Fruit fly (Drosophila melanogaster) whole organism, embryonic: ENCODE results near the gene Dis3l2.
A peak's percentile ranks its signal among the peaks of the same experiment; 100 is the strongest.

ENCODE experiments used
- Aef1 ChIP-seq: fragments of 200-800 bp; sonication (Bioruptor generic); IDR thresholded peaks from 3 replicates; pipeline ENCODE4 v1.3.6; 2022; ENCODE audit warnings: missing biosample characterization, missing genetic modification characterization
- Bdp1 ChIP-seq: fragments of 200-800 bp; sonication (Bioruptor generic); optimal IDR thresholded peaks from 3 replicates; lab custom pipeline; 2016; ENCODE audit warnings: missing biosample characterization, missing genetic modification characterization
- Bteb2 ChIP-seq: fragments of 200-800 bp; sonication (Bioruptor generic); optimal IDR thresholded peaks from 2 replicates; lab custom pipeline; 2016; ENCODE audit warnings: missing biosample characterization, missing genetic modification characterization
- CG10321 ChIP-seq: fragments of 200-800 bp; sonication (Bioruptor generic); IDR thresholded peaks from 2 replicates; pipeline ENCODE4 v1.3.6; 2022; ENCODE audit warnings: missing biosample characterization, missing genetic modification characterization
- CG10654 ChIP-seq: fragments of 200-800 bp; sonication (Bioruptor generic); optimal IDR thresholded peaks from 2 replicates; lab custom pipeline; 2016; ENCODE audit warnings: missing biosample characterization, missing genetic modification characterization
- CG11093 ChIP-seq: fragments of 200-800 bp; sonication (Bioruptor generic); IDR thresholded peaks from 3 replicates; pipeline ENCODE4 v1.3.6; 2022; ENCODE audit warnings: missing biosample characterization, missing genetic modification characterization
- CG11504 ChIP-seq: fragments of 200-800 bp; sonication (Bioruptor generic); optimal IDR thresholded peaks from 3 replicates; lab custom pipeline; 2019; ENCODE audit warnings: missing biosample characterization, mild to moderate bottlenecking, missing genetic modification characterization, moderate library complexity
- CG11695 ChIP-seq: fragments of 200-800 bp; sonication (Bioruptor generic); IDR thresholded peaks from 3 replicates; pipeline ENCODE4 v1.3.6; 2022; ENCODE audit warnings: missing biosample characterization, missing genetic modification characterization
- CG12769 ChIP-seq: fragments of 200-800 bp; sonication (Bioruptor generic); optimal IDR thresholded peaks from 2 replicates; lab custom pipeline; 2019; ENCODE audit warnings: missing biosample characterization, mild to moderate bottlenecking, missing genetic modification characterization, moderate library complexity
- CG13123 ChIP-seq: fragments of 200-800 bp; sonication (Bioruptor generic); optimal IDR thresholded peaks from 2 replicates; lab custom pipeline; 2016; ENCODE audit warnings: missing biosample characterization, missing genetic modification characterization
- CG14014 ChIP-seq: fragments of 200-800 bp; sonication (Bioruptor generic); IDR thresholded peaks from 2 replicates; pipeline ENCODE4 v1.3.6; 2022; ENCODE audit warnings: missing biosample characterization, missing genetic modification characterization
- CG16779 ChIP-seq: fragments of 200-800 bp; sonication (Bioruptor generic); IDR thresholded peaks from 2 replicates; pipeline ENCODE4 v1.3.6; 2022; ENCODE audit warnings: missing biosample characterization, missing genetic modification characterization
- CG16815 ChIP-seq: fragments of 200-800 bp; sonication (Bioruptor generic); optimal IDR thresholded peaks from 3 replicates; lab custom pipeline; 2017; ENCODE audit warnings: missing biosample characterization, mild to moderate bottlenecking, missing genetic modification characterization
- CG17568 ChIP-seq: fragments of 200-800 bp; sonication (Bioruptor generic); optimal IDR thresholded peaks from 2 replicates; lab custom pipeline; 2018; ENCODE audit warnings: missing biosample characterization, mild to moderate bottlenecking, missing genetic modification characterization, moderate library complexity
- CG32532 ChIP-seq: fragments of 200-800 bp; sonication (Bioruptor generic); IDR thresholded peaks from 2 replicates; pipeline ENCODE4 v1.3.6; 2022; ENCODE audit warnings: missing biosample characterization, missing genetic modification characterization
- CG3281 ChIP-seq: fragments of 200-800 bp; sonication (Bioruptor generic); optimal IDR thresholded peaks from 3 replicates; lab custom pipeline; 2017; ENCODE audit warnings: missing biosample characterization, mild to moderate bottlenecking, missing genetic modification characterization
- CG34224 ChIP-seq: fragments of 200-800 bp; sonication (Bioruptor generic); IDR thresholded peaks from 3 replicates; pipeline ENCODE4 v1.3.6; 2022; ENCODE audit warnings: missing biosample characterization, missing genetic modification characterization; ENCODE audit not compliant: partially characterized antibody
- CG6654 ChIP-seq: fragments of 200-800 bp; sonication (Bioruptor generic); optimal IDR thresholded peaks from 2 replicates; lab custom pipeline; 2017; ENCODE audit warnings: missing biosample characterization, mild to moderate bottlenecking, missing genetic modification characterization
- CG8388 ChIP-seq: fragments of 200-800 bp; sonication (Bioruptor generic); optimal IDR thresholded peaks from 2 replicates; lab custom pipeline; 2019; ENCODE audit warnings: missing biosample characterization, mild to moderate bottlenecking, missing genetic modification characterization, moderate library complexity
- CG9817 ChIP-seq: fragments of 200-800 bp; sonication (Bioruptor generic); optimal IDR thresholded peaks from 2 replicates; lab custom pipeline; 2018; ENCODE audit warnings: missing biosample characterization, mild to moderate bottlenecking, missing genetic modification characterization, moderate library complexity
- CG9932 ChIP-seq: fragments of 200-800 bp; sonication (Bioruptor generic); IDR thresholded peaks from 2 replicates; pipeline ENCODE4 v1.3.6; 2022; ENCODE audit warnings: missing biosample characterization, missing genetic modification characterization
- CrebB ChIP-seq: fragments of 200-800 bp; sonication (Bioruptor generic); optimal IDR thresholded peaks from 3 replicates; lab custom pipeline; 2018; ENCODE audit warnings: missing biosample characterization, mild to moderate bottlenecking, missing genetic modification characterization
- D ChIP-seq, 2 experiments: fragments of 200-800 bp in 1 of 2; fragments of >200 bp in 1 of 2; sonication (Bioruptor generic) in 1 of 2; optimal IDR thresholded peaks; 2 replicates in 1 of 2; 3 replicates in 1 of 2; lab custom pipeline; 2017; ENCODE audit warnings: mild to moderate bottlenecking in 1 of 2, missing biosample characterization in 1 of 2, missing genetic modification characterization in 1 of 2, missing genetic modification reagents in 1 of 2
- Dbx ChIP-seq: fragments of 200-800 bp; sonication (Bioruptor generic); IDR thresholded peaks from 3 replicates; pipeline ENCODE4 v1.3.6; 2022; ENCODE audit warnings: missing biosample characterization, missing genetic modification characterization
- Drgx ChIP-seq: fragments of 200-800 bp; sonication (Bioruptor generic); IDR thresholded peaks from 2 replicates; pipeline ENCODE4 v1.3.6; 2022; ENCODE audit warnings: missing biosample characterization, missing genetic modification characterization
- Fer3 ChIP-seq: fragments of 200-800 bp; sonication (Bioruptor generic); optimal IDR thresholded peaks from 2 replicates; lab custom pipeline; 2018; ENCODE audit warnings: missing biosample characterization, mild to moderate bottlenecking, missing genetic modification characterization, moderate library complexity
- Gsc ChIP-seq: fragments of 200-800 bp; sonication (Bioruptor generic); IDR thresholded peaks from 2 replicates; pipeline ENCODE4 v1.3.6; 2022; ENCODE audit warnings: missing biosample characterization, missing genetic modification characterization
- HLH4C ChIP-seq: fragments of 200-800 bp; sonication (Bioruptor generic); IDR thresholded peaks from 3 replicates; pipeline ENCODE4 v1.3.6; 2022; ENCODE audit warnings: missing biosample characterization, missing genetic modification characterization; ENCODE audit not compliant: partially characterized antibody
- Hr51 ChIP-seq, 2 experiments: fragments of 200-800 bp; sonication (Bioruptor generic); optimal IDR thresholded peaks; 2 replicates in 1 of 2; 3 replicates in 1 of 2; lab custom pipeline; 2016 to 2018; ENCODE audit warnings: missing biosample characterization in 2 of 2, missing genetic modification characterization in 2 of 2, mild to moderate bottlenecking in 1 of 2, moderate library complexity in 1 of 2
- Hsf ChIP-seq: fragments of 200-800 bp; sonication (Bioruptor generic); optimal IDR thresholded peaks from 3 replicates; lab custom pipeline; 2016; ENCODE audit warnings: missing biosample characterization, missing genetic modification characterization
- Ptx1 ChIP-seq: fragments of 200-800 bp; sonication (Bioruptor generic); IDR thresholded peaks from 2 replicates; pipeline ENCODE4 v1.3.6; 2022; ENCODE audit warnings: missing biosample characterization, missing genetic modification characterization
- bbx ChIP-seq: fragments of 200-800 bp; sonication (Bioruptor generic); IDR thresholded peaks from 2 replicates; pipeline ENCODE4 v1.3.6; 2022; ENCODE audit warnings: missing biosample characterization, missing genetic modification characterization; ENCODE audit not compliant: partially characterized antibody
- bowl ChIP-seq: fragments of 200-800 bp; sonication (Bioruptor generic); IDR thresholded peaks from 2 replicates; pipeline ENCODE4 v1.3.6; 2022; ENCODE audit warnings: missing biosample characterization, missing genetic modification characterization
- cg ChIP-seq: fragments of 200-800 bp; sonication (Bioruptor generic); optimal IDR thresholded peaks from 3 replicates; lab custom pipeline; 2019; ENCODE audit warnings: missing biosample characterization, mild to moderate bottlenecking, missing genetic modification characterization, moderate library complexity
- fd102C ChIP-seq: fragments of 200-800 bp; sonication (Bioruptor generic); optimal IDR thresholded peaks from 2 replicates; lab custom pipeline; 2018; ENCODE audit warnings: missing biosample characterization, mild to moderate bottlenecking, missing genetic modification characterization, moderate library complexity
- gfzf ChIP-seq: fragments of 200-800 bp; sonication (Bioruptor generic); optimal IDR thresholded peaks from 2 replicates; lab custom pipeline; 2016; ENCODE audit warnings: missing biosample characterization, mild to moderate bottlenecking, missing genetic modification characterization, moderate library complexity
- lbe ChIP-seq: fragments of 200-800 bp; sonication (Bioruptor generic); optimal IDR thresholded peaks from 2 replicates; lab custom pipeline; 2016; ENCODE audit warnings: missing biosample characterization, mild to moderate bottlenecking, missing genetic modification characterization
- mirr ChIP-seq: fragments of 200-800 bp; sonication (Bioruptor generic); optimal IDR thresholded peaks from 3 replicates; lab custom pipeline; 2018; ENCODE audit warnings: missing biosample characterization, mild to moderate bottlenecking, missing genetic modification characterization
- nau ChIP-seq: fragments of 200-800 bp; sonication (Bioruptor generic); optimal IDR thresholded peaks from 3 replicates; lab custom pipeline; 2017; ENCODE audit warnings: missing biosample characterization, mild to moderate bottlenecking, missing genetic modification characterization, missing genetic modification reagents
- peb ChIP-seq: fragments of 200-800 bp; sonication (Bioruptor generic); IDR thresholded peaks from 2 replicates; pipeline ENCODE4 v1.3.6; 2022; ENCODE audit warnings: missing biosample characterization, missing genetic modification characterization
- pfk ChIP-seq: fragments of 200-800 bp; sonication (Bioruptor generic); optimal IDR thresholded peaks from 2 replicates; lab custom pipeline; 2018; ENCODE audit warnings: missing biosample characterization, mild to moderate bottlenecking, missing genetic modification characterization, moderate library complexity
- phol ChIP-seq: fragments of 200-800 bp; sonication (Bioruptor generic); optimal IDR thresholded peaks from 3 replicates; lab custom pipeline; 2018; ENCODE audit warnings: missing biosample characterization, mild to moderate bottlenecking, missing genetic modification characterization, moderate library complexity
- prd ChIP-seq, 3 experiments: fragments of >200 bp in 2 of 3; fragments of 200-800 bp in 1 of 3; sonication (Bioruptor generic) in 1 of 3; optimal IDR thresholded peaks in 2 of 3; IDR thresholded peaks in 1 of 3; 2 replicates in 2 of 3; 3 replicates in 1 of 3; pipeline versions ENCODE4 v1.3.6 to Lab custom; 2017 to 2022; ENCODE audit warnings: missing biosample characterization in 1 of 3, missing genetic modification characterization in 1 of 3
- scrt ChIP-seq: fragments of 200-800 bp; sonication (Bioruptor generic); optimal IDR thresholded peaks from 2 replicates; lab custom pipeline; 2018; ENCODE audit warnings: missing biosample characterization, mild to moderate bottlenecking, missing genetic modification characterization, moderate library complexity
- sd ChIP-seq: fragments of 200-800 bp; sonication (Bioruptor generic); optimal IDR thresholded peaks from 3 replicates; lab custom pipeline; 2018; ENCODE audit warnings: missing biosample characterization, mild to moderate bottlenecking, missing genetic modification characterization, moderate library complexity
- sisA ChIP-seq: fragments of 200-800 bp; sonication (Bioruptor generic); IDR thresholded peaks from 2 replicates; pipeline ENCODE4 v1.3.6; 2022; ENCODE audit warnings: missing biosample characterization, missing genetic modification characterization
- sr ChIP-seq: fragments of 200-800 bp; sonication (Bioruptor generic); IDR thresholded peaks from 3 replicates; pipeline ENCODE4 v1.3.6; 2022; ENCODE audit warnings: missing biosample characterization, missing genetic modification characterization
- sug ChIP-seq: fragments of 200-800 bp; optimal IDR thresholded peaks from 2 replicates; lab custom pipeline; 2019; ENCODE audit warnings: missing biosample characterization, mild to moderate bottlenecking, missing genetic modification characterization, moderate library complexity
- wor ChIP-seq: fragments of 200-800 bp; sonication (Bioruptor generic); IDR thresholded peaks from 2 replicates; pipeline ENCODE4 v1.3.6; 2022; ENCODE audit warnings: missing biosample characterization, missing genetic modification characterization

Dis3l2 gene

dm6 chr3L:205723-206284, 6.7 kb upstream of the Dis3l2 start, which contains the start of the genes Gk1 and CG13876 (continued):
- TF ChIP-seq CG34224 = no peak
- TF ChIP-seq CG14014 = peak; percentile 96
- TF ChIP-seq pfk (GFP tag; lab: Kevin White, UChicago) = peak; percentile 66
- TF ChIP-seq peb (GFP tag; lab: Robert Waterston, UW) = peak; percentile 78
- TF ChIP-seq Hr51 (GFP tag; optimal IDR thresholded peaks at IDR 0.05; lab: Kevin White, UChicago) = peak; percentile 39 to 98
- peak; percentile 97 for TF ChIP-seq Drgx (GFP tag; lab: Robert Waterston, UW)
- TF ChIP-seq nau = no peak
- TF ChIP-seq sug = peak; percentile 96
- TF ChIP-seq fd102C (GFP tag; lab: Kevin White, UChicago) = peak; percentile 69
- peak; percentile 97 for TF ChIP-seq CG32532 (GFP tag; lab: Robert Waterston, UW)
- TF ChIP-seq lbe (GFP tag; lab: Kevin White, UChicago) = peak; percentile 93
- peak; percentile 94 for TF ChIP-seq sd (tag; lab: Kevin White, UChicago)
- no peak for TF ChIP-seq prd (optimal IDR thresholded peaks at IDR 0.05; lab: Kevin White, UChicago)
- peak; percentile 93 for TF ChIP-seq prd (GFP tag; IDR thresholded peaks at IDR 0.05; lab: Robert Waterston, UW)
- peak; percentile 65 for TF ChIP-seq CG10321 (GFP tag; lab: Robert Waterston, UW)
- peak; percentile 97 for TF ChIP-seq Fer3
- no peak for TF ChIP-seq Gsc
- peak; percentile 90 for TF ChIP-seq Aef1 (GFP tag; lab: Robert Waterston, UW)
- TF ChIP-seq CG6654 (GFP tag; lab: Kevin White, UChicago) = peak; percentile 66
- no peak for TF ChIP-seq HLH4C (GFP tag; lab: Robert Waterston, UW)
- TF ChIP-seq wor (GFP tag; lab: Robert Waterston, UW) = peak; percentile 81
- TF ChIP-seq CG16779 (GFP tag; lab: Robert Waterston, UW) = peak; percentile 83
- TF ChIP-seq CG11504 (tag; lab: Kevin White, UChicago) = peak; percentile 95
- no peak for TF ChIP-seq sr (GFP tag; lab: Robert Waterston, UW)
- TF ChIP-seq bowl (GFP tag; lab: Robert Waterston, UW) = peak; percentile 85
- TF ChIP-seq mirr = peak; percentile 96
- peak; percentile 93 for TF ChIP-seq scrt (GFP tag; lab: Kevin White, UChicago)
- peak; percentile 97 for TF ChIP-seq CG11695
- peak; percentile 48 for TF ChIP-seq Bdp1 (GFP tag; lab: Kevin White, UChicago)
- TF ChIP-seq D (optimal IDR thresholded peaks at IDR 0.05; lab: Kevin White, UChicago) = no peak
- TF ChIP-seq D (GFP tag; optimal IDR thresholded peaks at IDR 0.05; lab: Kevin White, UChicago) = peak; percentile 84
- peak; percentile 93 for TF ChIP-seq Ptx1 (GFP tag; lab: Robert Waterston, UW)
- peak; percentile 96 for TF ChIP-seq CG3281
- peak; percentile 96 for TF ChIP-seq phol (tag; lab: Kevin White, UChicago)
- TF ChIP-seq CG8388 (GFP tag; lab: Kevin White, UChicago) = peak; percentile 94
- TF ChIP-seq CG9932 = peak; percentile 91
- TF ChIP-seq CG9817 (tag; lab: Kevin White, UChicago) = peak; percentile 94
- TF ChIP-seq CrebB (tag; lab: Kevin White, UChicago) = peak; percentile 96
- TF ChIP-seq sisA (GFP tag; lab: Robert Waterston, UW) = peak; percentile 81
- no peak for TF ChIP-seq bbx (GFP tag; lab: Robert Waterston, UW)
- peak; percentile 77 for TF ChIP-seq Bteb2 (GFP tag; lab: Kevin White, UChicago)
- no peak for TF ChIP-seq gfzf
- no peak for TF ChIP-seq CG16815 (GFP tag; lab: Kevin White, UChicago)
- TF ChIP-seq CG11093 (GFP tag; lab: Robert Waterston, UW) = peak; percentile 76
- TF ChIP-seq CG10654 (GFP tag; lab: Kevin White, UChicago) = peak; percentile 90
- TF ChIP-seq CG12769 = peak; percentile 95
- TF ChIP-seq CG13123 = peak; percentile 86
- TF ChIP-seq cg (GFP tag; lab: Kevin White, UChicago) = no peak
- TF ChIP-seq CG17568 (GFP tag; lab: Kevin White, UChicago) = no peak
- TF ChIP-seq Dbx (GFP tag; lab: Robert Waterston, UW) = peak; percentile 96
- TF ChIP-seq Hsf (GFP tag; lab: Kevin White, UChicago) = peak; percentile 67
